Worm (Caenorhabditis elegans) whole organism, late embryonic: ENCODE data around the gene fbxa-28.

Experiments
- C38D4.7 ChIP-seq: fragments of 200-800 bp; sonication (Bioruptor generic); optimal IDR thresholded peaks from 2 replicates; lab custom pipeline; 2018; ENCODE audit warnings: mild to moderate bottlenecking, missing genetic modification characterization, moderate library complexity, missing compliant biosample characterization
- F13H6.1 ChIP-seq: sonication (generic microtip); optimal IDR thresholded peaks from 2 replicates; lab custom pipeline; 2016; ENCODE audit warnings: missing genetic modification characterization, missing compliant biosample characterization
- T23F11.4 ChIP-seq: fragments of 200-800 bp; sonication (Bioruptor generic); optimal IDR thresholded peaks from 2 replicates; lab custom pipeline; 2018; ENCODE audit warnings: mild to moderate bottlenecking, missing genetic modification characterization, missing compliant biosample characterization
- ahr-1 ChIP-seq: sonication (generic microtip); optimal IDR thresholded peaks from 2 replicates; lab custom pipeline; 2016; ENCODE audit warnings: missing genetic modification characterization, missing compliant biosample characterization
- ceh-14 ChIP-seq: sonication (generic microtip); optimal IDR thresholded peaks from 2 replicates; lab custom pipeline; 2016; ENCODE audit warnings: missing genotype, missing genetic modification characterization, missing compliant biosample characterization
- ceh-19 ChIP-seq: fragments of 200-800 bp; sonication (Bioruptor generic); optimal IDR thresholded peaks from 2 replicates; lab custom pipeline; 2018; ENCODE audit warnings: mild to moderate bottlenecking, missing genetic modification characterization, missing compliant biosample characterization
- ceh-22 ChIP-seq: sonication (generic microtip); optimal IDR thresholded peaks from 2 replicates; lab custom pipeline; 2017; ENCODE audit warnings: missing biosample characterization, missing genetic modification characterization
- ceh-30 ChIP-seq: fragments of 150-350 bp; optimal IDR thresholded peaks from 2 replicates; lab custom pipeline; 2014; ENCODE audit warnings: missing biosample characterization, missing genetic modification characterization
- ceh-31 ChIP-seq: sonication (generic microtip); optimal IDR thresholded peaks from 2 replicates; lab custom pipeline; 2016; ENCODE audit warnings: missing genetic modification characterization, missing compliant biosample characterization
- ceh-34 ChIP-seq: sonication (generic microtip); optimal IDR thresholded peaks from 2 replicates; lab custom pipeline; 2016; ENCODE audit warnings: mild to moderate bottlenecking, missing genetic modification characterization, missing compliant biosample characterization
- ceh-45 ChIP-seq: fragments of 200-800 bp; sonication (Bioruptor generic); IDR thresholded peaks from 2 replicates; pipeline ENCODE4 v1.3.6; 2022; ENCODE audit warnings: missing genetic modification reagents, missing genetic modification characterization, missing compliant biosample characterization
- ceh-9 ChIP-seq: sonication (generic microtip); optimal IDR thresholded peaks from 2 replicates; lab custom pipeline; 2016; ENCODE audit warnings: mild to moderate bottlenecking, missing genetic modification characterization, inconsistent platforms, missing compliant biosample characterization
- dve-1 ChIP-seq: sonication (generic microtip); optimal IDR thresholded peaks from 2 replicates; lab custom pipeline; 2017; ENCODE audit warnings: antibody characterized with exemption, mild to moderate bottlenecking, missing genetic modification characterization, missing compliant biosample characterization
- elt-2 ChIP-seq: sonication (generic microtip); optimal IDR thresholded peaks from 2 replicates; lab custom pipeline; 2016; ENCODE audit warnings: missing genetic modification reagents, missing genetic modification characterization, missing compliant biosample characterization
- elt-4 ChIP-seq: sonication (generic microtip); optimal IDR thresholded peaks from 2 replicates; lab custom pipeline; 2016; ENCODE audit warnings: missing genetic modification characterization, missing compliant biosample characterization
- ets-4 ChIP-seq: sonication (generic microtip); optimal IDR thresholded peaks from 2 replicates; lab custom pipeline; 2016; ENCODE audit warnings: missing genetic modification characterization, missing compliant biosample characterization
- eyg-1 ChIP-seq: sonication (generic microtip); optimal IDR thresholded peaks from 2 replicates; lab custom pipeline; 2016; ENCODE audit warnings: missing genotype, missing genetic modification characterization, missing compliant biosample characterization
- fax-1 ChIP-seq: sonication (generic microtip); optimal IDR thresholded peaks from 2 replicates; lab custom pipeline; 2016; ENCODE audit warnings: missing genotype, missing genetic modification characterization, missing compliant biosample characterization
- gmeb-2 ChIP-seq: sonication (generic microtip); optimal IDR thresholded peaks from 2 replicates; lab custom pipeline; 2016; ENCODE audit warnings: missing genetic modification characterization, inconsistent platforms, missing compliant biosample characterization
- hlh-15 ChIP-seq: sonication (generic microtip); optimal IDR thresholded peaks from 2 replicates; lab custom pipeline; 2016; ENCODE audit warnings: missing genetic modification characterization, missing compliant biosample characterization
- hlh-30 ChIP-seq: sonication (generic microtip); optimal IDR thresholded peaks from 2 replicates; lab custom pipeline; 2017; ENCODE audit warnings: antibody characterized with exemption, missing genetic modification characterization, missing compliant biosample characterization; ENCODE audit not compliant: insufficient read depth
- hlh-6 ChIP-seq: sonication (generic microtip); optimal IDR thresholded peaks from 2 replicates; lab custom pipeline; 2016; ENCODE audit warnings: missing genotype, missing genetic modification characterization, missing compliant biosample characterization
- hlh-8 ChIP-seq: sonication (generic microtip); optimal IDR thresholded peaks from 2 replicates; lab custom pipeline; 2016; ENCODE audit warnings: missing genotype, missing genetic modification characterization, missing compliant biosample characterization
- lim-6 ChIP-seq: sonication (generic microtip); optimal IDR thresholded peaks from 2 replicates; lab custom pipeline; 2016; ENCODE audit warnings: missing genetic modification characterization, missing compliant biosample characterization
- madf-2 ChIP-seq: sonication (generic microtip); optimal IDR thresholded peaks from 2 replicates; lab custom pipeline; 2017; ENCODE audit warnings: missing genetic modification characterization, missing compliant biosample characterization
- nfya-1 ChIP-seq: sonication (generic microtip); optimal IDR thresholded peaks from 2 replicates; lab custom pipeline; 2017; ENCODE audit warnings: missing genetic modification characterization, mild to moderate bottlenecking, missing compliant biosample characterization, antibody characterized with exemption, moderate library complexity
- npax-4 ChIP-seq: sonication (generic microtip); optimal IDR thresholded peaks from 2 replicates; lab custom pipeline; 2016; ENCODE audit warnings: missing genetic modification characterization, missing compliant biosample characterization
- pag-3 ChIP-seq: sonication (generic microtip); optimal IDR thresholded peaks from 2 replicates; lab custom pipeline; 2016; ENCODE audit warnings: missing compliant biosample characterization, missing genetic modification characterization, borderline replicate concordance
- pat-9 ChIP-seq: fragments of 200-800 bp; sonication (Bioruptor generic); optimal IDR thresholded peaks from 2 replicates; lab custom pipeline; 2018; ENCODE audit warnings: mild to moderate bottlenecking, missing genetic modification characterization, moderate library complexity, missing compliant biosample characterization
- pha-2 ChIP-seq: sonication (generic microtip); optimal IDR thresholded peaks from 2 replicates; lab custom pipeline; 2017; ENCODE audit warnings: mild to moderate bottlenecking, missing genetic modification characterization, missing compliant biosample characterization
- pha-4 ChIP-seq: fragments of 150-350 bp; optimal IDR thresholded peaks from 2 replicates; lab custom pipeline; 2018; ENCODE audit warnings: missing biosample characterization, missing genetic modification reagents, missing genetic modification characterization
- pqm-1 ChIP-seq: sonication (generic microtip); optimal IDR thresholded peaks from 2 replicates; lab custom pipeline; 2016; ENCODE audit warnings: missing genetic modification characterization, missing compliant biosample characterization
- ref-2 ChIP-seq: sonication (generic microtip); optimal IDR thresholded peaks from 2 replicates; lab custom pipeline; 2016; ENCODE audit warnings: missing genetic modification characterization, missing compliant biosample characterization
- rnt-1 ChIP-seq: sonication (generic microtip); optimal IDR thresholded peaks from 2 replicates; lab custom pipeline; 2016; ENCODE audit warnings: missing genetic modification characterization, missing compliant biosample characterization
- sdc-2 ChIP-seq: sonication (generic microtip); optimal IDR thresholded peaks from 2 replicates; lab custom pipeline; 2016; ENCODE audit warnings: missing genotype, missing genetic modification characterization, missing compliant biosample characterization
- tbx-7 ChIP-seq: sonication (generic microtip); optimal IDR thresholded peaks from 2 replicates; lab custom pipeline; 2016; ENCODE audit warnings: missing genotype, missing genetic modification characterization, missing compliant biosample characterization
- ttx-3 ChIP-seq: sonication (generic microtip); optimal IDR thresholded peaks from 2 replicates; lab custom pipeline; 2016; ENCODE audit warnings: missing genetic modification reagents, missing genetic modification characterization, missing compliant biosample characterization
- unc-3 ChIP-seq, 2 experiments: fragments of 200-800 bp in 1 of 2; sonication (Bioruptor generic) in 1 of 2; sonication (generic microtip) in 1 of 2; conservative IDR thresholded peaks in 1 of 2; optimal IDR thresholded peaks in 1 of 2; 2 replicates each; pipeline versions ENCODE4 v1.3.6 to Lab custom; 2016 to 2022; ENCODE audit warnings: missing compliant biosample characterization in 2 of 2, missing genetic modification characterization in 2 of 2, missing genetic modification reagents in 1 of 2
- unc-55 ChIP-seq: sonication (generic microtip); optimal IDR thresholded peaks from 2 replicates; lab custom pipeline; 2017; ENCODE audit warnings: missing biosample characterization, missing genetic modification reagents, missing genetic modification characterization
- zip-5 ChIP-seq: sonication (generic microtip); optimal IDR thresholded peaks from 2 replicates; lab custom pipeline; 2016; ENCODE audit warnings: missing genetic modification characterization, missing compliant biosample characterization
- ztf-16 ChIP-seq: sonication (generic microtip); optimal IDR thresholded peaks from 2 replicates; lab custom pipeline; 2017; ENCODE audit warnings: missing genetic modification characterization, missing compliant biosample characterization

The fbxa-28 gene

DNA sequence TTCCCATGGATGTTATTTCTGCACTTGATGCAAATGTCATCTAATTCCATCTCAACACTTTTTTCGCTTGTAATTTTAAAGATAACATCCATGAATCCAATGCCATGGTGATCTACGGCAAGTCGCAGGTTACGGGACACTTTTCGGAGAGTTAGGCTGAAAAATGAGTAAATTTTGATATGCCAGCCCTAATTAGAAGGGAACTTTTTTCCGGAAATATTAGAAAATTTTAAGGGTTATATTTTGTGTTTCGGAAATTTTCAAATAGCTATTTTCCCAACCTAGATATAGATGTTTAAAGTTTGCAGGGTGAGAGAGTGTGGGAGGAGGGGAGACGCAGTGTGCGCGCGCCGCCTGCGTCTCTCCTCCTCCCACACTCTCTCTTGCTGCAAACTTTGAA, 9.6 kb downstream of the fbxa-28 start:
- TF ChIP-seq sdc-2 (no peak), pqm-1 (tag; lab: Kevin White, UChicago) (no peak), ceh-31 (tag; lab: Kevin White, UChicago) (no peak), nfya-1 (tag; lab: Kevin White, UChicago) (no peak), pag-3 (tag; lab: Kevin White, UChicago) (no peak), elt-2 (tag; lab: Kevin White, UChicago) (no peak), ztf-16 (tag; lab: Kevin White, UChicago) (no peak), ttx-3 (tag; lab: Kevin White, UChicago) (no peak), zip-5 (no peak), hlh-30 (tag; lab: Kevin White, UChicago) (no peak), ceh-30 (tag; lab: Kevin White, UChicago) (no peak), ahr-1 (tag; lab: Kevin White, UChicago) (no peak), fax-1 (no peak), pha-4 (no peak)

DNA sequence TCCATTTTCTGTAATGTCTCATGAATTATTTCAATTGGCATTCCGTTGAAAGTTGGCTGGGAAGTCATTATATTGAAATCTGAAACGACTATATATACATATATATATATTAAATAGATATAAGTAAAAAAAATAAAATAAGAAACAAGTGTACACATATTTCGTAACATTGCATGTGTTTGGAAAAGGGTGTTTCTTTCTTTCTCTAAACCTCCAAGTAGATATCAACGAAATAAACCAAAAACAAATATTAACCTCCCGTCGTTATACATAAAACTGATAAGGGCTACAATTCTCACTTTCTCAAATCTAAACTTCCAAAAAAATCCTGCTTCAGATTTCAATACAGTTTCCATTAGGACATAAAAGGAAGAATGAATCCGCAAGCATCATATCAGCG, 10.5 kb downstream of the fbxa-28 start, which contains the start of gene fbxa-79:
Gene fbxa-79, minus strand, starts transcription at position 86 of the 400 bp plus-strand sequence.
- TF ChIP-seq ceh-45, result no peak
- peak; percentile 9 for TF ChIP-seq elt-2 (tag; lab: Kevin White, UChicago)
- TF ChIP-seq ceh-30 (tag; lab: Kevin White, UChicago), result no peak

DNA sequence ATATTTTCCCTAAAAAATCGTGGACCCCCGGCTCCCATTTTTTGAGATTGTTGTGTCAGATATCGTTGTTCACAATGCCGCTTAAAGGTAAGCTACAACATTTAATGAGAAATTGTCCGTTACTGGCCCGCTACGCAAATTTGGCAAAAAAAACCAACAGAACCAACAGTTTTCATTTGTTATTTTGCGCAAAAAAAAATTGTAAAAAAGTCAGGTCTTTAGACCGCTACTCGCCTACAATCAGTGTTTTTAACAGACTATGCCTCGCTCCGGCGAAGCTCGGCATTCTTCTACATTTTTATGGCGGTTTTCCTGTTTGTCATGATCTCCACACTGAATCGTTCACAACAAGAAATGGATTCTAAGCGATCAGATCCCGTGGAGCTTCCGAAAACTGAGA, 11.2 kb downstream of the fbxa-28 start, which contains the start of gene Y82E9BL.12:
Gene Y82E9BL.12, plus strand, starts transcription at position 301 of the 400 bp plus-strand sequence.
- TF ChIP-seq ref-2 (tag; lab: Kevin White, UChicago) (no peak), unc-3 (GFP tag; conservative IDR thresholded peaks at IDR 0.05; lab: Robert Waterston, UW) (no peak), unc-3 (tag; optimal IDR thresholded peaks at IDR 0.05; lab: Kevin White, UChicago) (no peak), ceh-22 (no peak), madf-2 (no peak), elt-4 (tag; lab: Kevin White, UChicago) (no peak), ceh-9 (tag; lab: Kevin White, UChicago) (no peak), unc-55 (GFP tag; lab: Kevin White, UChicago) (no peak), tbx-7 (tag; lab: Kevin White, UChicago) (no peak), pat-9 (tag; lab: Kevin White, UChicago) (no peak), gmeb-2 (no peak), lim-6 (tag; lab: Kevin White, UChicago) (no peak), sdc-2 (no peak), T23F11.4 (no peak), ceh-45 (no peak), hlh-15 (tag; lab: Kevin White, UChicago) (no peak)

DNA sequence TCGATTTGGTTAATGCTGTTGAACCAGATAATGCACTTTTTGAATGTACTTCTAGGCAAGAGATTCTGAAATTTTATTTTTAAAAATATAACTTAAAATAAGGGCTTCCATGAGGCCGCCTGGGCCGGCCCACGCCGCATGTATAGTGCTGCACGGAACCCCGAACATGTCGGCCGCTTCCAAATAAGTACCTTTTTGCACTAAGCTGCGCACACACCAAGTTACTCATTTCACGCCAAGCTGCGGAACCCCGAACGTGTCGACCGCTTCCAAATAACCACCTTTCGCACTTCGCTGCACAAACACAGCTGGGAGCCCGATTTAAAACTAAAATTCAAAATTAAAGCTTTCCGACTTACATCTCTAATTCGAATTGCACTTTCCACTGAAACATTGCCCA, 13.7 kb downstream of the fbxa-28 start:
- TF ChIP-seq ceh-31 (tag; lab: Kevin White, UChicago), result no peak
- TF ChIP-seq ets-4, result no peak
- no peak for TF ChIP-seq pha-4
- TF ChIP-seq rnt-1, result no peak

DNA sequence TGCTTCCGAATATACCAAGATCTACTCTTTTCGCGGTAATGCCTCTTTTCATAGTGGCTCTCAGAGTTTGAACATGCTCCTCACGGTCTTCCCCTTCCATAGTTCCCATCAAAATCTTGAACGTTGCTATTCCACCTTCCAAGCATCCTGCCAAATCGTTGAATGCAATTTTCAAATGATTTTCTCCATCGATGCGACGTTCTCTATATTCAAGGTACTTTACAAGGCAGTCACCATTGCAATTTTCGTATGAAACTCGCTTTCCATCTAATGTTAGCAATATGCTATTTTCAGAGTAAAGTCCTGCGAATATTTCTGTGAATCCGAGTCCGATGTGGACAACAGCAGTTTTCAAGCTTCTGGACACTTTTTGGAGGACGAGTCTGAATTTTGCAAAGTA, 16.6 kb downstream of the fbxa-28 start:
- TF ChIP-seq hlh-6 (tag; lab: Kevin White, UChicago) (no peak), ceh-19 (GFP tag; lab: Kevin White, UChicago) (no peak), ceh-9 (tag; lab: Kevin White, UChicago) (no peak), F13H6.1 (no peak), fax-1 (no peak), gmeb-2 (no peak), hlh-8 (no peak), sdc-2 (no peak), elt-2 (tag; lab: Kevin White, UChicago) (no peak), npax-4 (no peak), pha-2 (tag; lab: Kevin White, UChicago) (no peak), eyg-1 (tag; lab: Kevin White, UChicago) (no peak), ceh-14 (tag; lab: Kevin White, UChicago) (no peak), dve-1 (no peak), ceh-34 (tag; lab: Kevin White, UChicago) (no peak), C38D4.7 (GFP tag; lab: Kevin White, UChicago) (no peak)
